Worm (Caenorhabditis elegans): ENCODE results near the gene prx-10.

Gene prx-10

ce11 chrIII:5225321-5225720 is 10.9 kb upstream of the prx-10 start, which contains the start of gene nex-1:
TSS of gene nex-1 (plus strand) at chrIII:5225621.
- TF ChIP-seq unc-39 (tag; optimal IDR thresholded peaks at IDR 0.05) (no peak), crh-2 (tag; optimal IDR thresholded peaks at IDR 0.05) (no peak), ceh-16 (tag; optimal IDR thresholded peaks at IDR 0.05) (no peak), unc-55 (GFP tag; optimal IDR thresholded peaks at IDR 0.05) (no peak), ztf-4 (tag; optimal IDR thresholded peaks at IDR 0.05) (no peak), lin-39 (tag; optimal IDR thresholded peaks at IDR 0.05) (no peak), zag-1 (tag; optimal IDR thresholded peaks at IDR 0.05) (no peak), sma-3 (GFP tag; optimal IDR thresholded peaks at IDR 0.05) (no peak), nhr-23 (tag; optimal IDR thresholded peaks at IDR 0.05) (no peak), gmeb-1 (tag; optimal IDR thresholded peaks at IDR 0.05) (no peak), blmp-1 (tag; optimal IDR thresholded peaks at IDR 0.05; ENCODE audit: insufficient read depth) (no peak), nhr-10 (tag; optimal IDR thresholded peaks at IDR 0.05) (no peak), aly-2 (tag; optimal IDR thresholded peaks at IDR 0.05) (no peak), ztf-1 (GFP tag; conservative IDR thresholded peaks at IDR 0.05) (no peak), nhr-21 (tag; optimal IDR thresholded peaks at IDR 0.05) (no peak), nhr-77 (tag; optimal IDR thresholded peaks at IDR 0.05) (no peak)

- TF ChIP-seq sma-3 (GFP tag; optimal IDR thresholded peaks at IDR 0.05) (peak; percentile 89), mab-5 (tag; optimal IDR thresholded peaks at IDR 0.05) (peak; percentile 50), gmeb-1 (tag; optimal IDR thresholded peaks at IDR 0.05) (peak; percentile 86), lin-13 (GFP tag; optimal IDR thresholded peaks at IDR 0.05) (peak; percentile 92), unc-39 (tag; optimal IDR thresholded peaks at IDR 0.05) (no peak), mbf-1 (tag; optimal IDR thresholded peaks at IDR 0.05) (no peak), dmd-4 (tag; optimal IDR thresholded peaks at IDR 0.05) (no peak), ztf-4 (tag; optimal IDR thresholded peaks at IDR 0.05) (peak; percentile 74), nhr-6 (tag; optimal IDR thresholded peaks at IDR 0.05) (peak; percentile 60), ceh-82 (tag; optimal IDR thresholded peaks at IDR 0.05) (peak; percentile 35), nhr-25 (tag; optimal IDR thresholded peaks at IDR 0.05) (peak; percentile 91), peb-1 (tag; optimal IDR thresholded peaks at IDR 0.05) (no peak), lin-39 (tag; optimal IDR thresholded peaks at IDR 0.05) (no peak), ZK546.5 (tag; optimal IDR thresholded peaks at IDR 0.05) (peak; percentile 3), alr-1 (tag; optimal IDR thresholded peaks at IDR 0.05) (no peak), C34F6.9 (tag; optimal IDR thresholded peaks at IDR 0.05) (peak; percentile 91), elt-3 (tag; optimal IDR thresholded peaks at IDR 0.05) (no peak), lin-11 (tag; optimal IDR thresholded peaks at IDR 0.05) (peak; percentile 96), nhr-10 (tag; optimal IDR thresholded peaks at IDR 0.05) (no peak), nhr-237 (tag; optimal IDR thresholded peaks at IDR 0.05) (no peak), aly-2 (tag; optimal IDR thresholded peaks at IDR 0.05) (no peak), ztf-1 (GFP tag; conservative IDR thresholded peaks at IDR 0.05) (no peak), ama-1 (optimal IDR thresholded peaks at IDR 0.05) (peak; percentile 74), sem-4 (tag; optimal IDR thresholded peaks at IDR 0.05) (peak; percentile 68), nhr-129 (tag; optimal IDR thresholded peaks at IDR 0.05) (peak; percentile 86), crh-2 (tag; optimal IDR thresholded peaks at IDR 0.05) (peak; percentile 93), nhr-77 (tag; optimal IDR thresholded peaks at IDR 0.05) (no peak), fos-1 (tag; optimal IDR thresholded peaks at IDR 0.05) (peak; percentile 84), elt-1 (tag; optimal IDR thresholded peaks at IDR 0.05) (no peak), nhr-23 (tag; optimal IDR thresholded peaks at IDR 0.05) (no peak), skn-1 (tag; optimal IDR thresholded peaks at IDR 0.05) (peak; percentile 49), ztf-11 (tag; optimal IDR thresholded peaks at IDR 0.05) (no peak), sma-9 (GFP tag; optimal IDR thresholded peaks at IDR 0.05) (peak; percentile 59), sma-9 (tag; optimal IDR thresholded peaks at IDR 0.05) (no peak), nhr-12 (tag; optimal IDR thresholded peaks at IDR 0.05) (no peak), snpc-4 (tag; optimal IDR thresholded peaks at IDR 0.05) (peak; percentile 60), R02D3.7 (tag; optimal IDR thresholded peaks at IDR 0.05) (no peak), egl-27 (tag; optimal IDR thresholded peaks at IDR 0.05) (no peak), unc-62 (GFP tag; optimal IDR thresholded peaks at IDR 0.05) (no peak), zag-1 (tag; optimal IDR thresholded peaks at IDR 0.05) (peak; percentile 68), nhr-11 (tag; optimal IDR thresholded peaks at IDR 0.05) (no peak), lsy-2 (tag; optimal IDR thresholded peaks at IDR 0.05) (peak; percentile 65 to 93), Y55F3AM.14 (GFP tag; optimal IDR thresholded peaks at IDR 0.05) (no peak), mdl-1 (tag; optimal IDR thresholded peaks at IDR 0.05) (peak in 1 of 2 experiments; percentile 56), ceh-16 (tag; optimal IDR thresholded peaks at IDR 0.05) (peak; percentile 50), unc-55 (GFP tag; optimal IDR thresholded peaks at IDR 0.05) (peak; percentile 98), blmp-1 (tag; optimal IDR thresholded peaks at IDR 0.05; ENCODE audit: insufficient read depth) (peak; percentile 36), nhr-21 (tag; optimal IDR thresholded peaks at IDR 0.05) (peak; percentile 62), F13H6.1 (tag; optimal IDR thresholded peaks at IDR 0.05) (peak; percentile 74)
These were observed 8.3 kb upstream of the prx-10 start, which contains the start of the genes C34E10.12, C34E10.10 and atp-2 for ce11 chrIII:5227831-5228467. TSS of gene C34E10.12 (minus strand) at chrIII:5227881. TSS of gene C34E10.10 (minus strand) at chrIII:5227884. TSS of gene atp-2 (plus strand) at chrIII:5228417.
